Worm (Caenorhabditis elegans) whole organism, late embryonic: ENCODE data around the gene F21C10.13.

Source experiments
- C38D4.7 ChIP-seq: fragments of 200-800 bp; sonication (Bioruptor generic); optimal IDR thresholded peaks from 2 replicates; lab custom pipeline; 2018; ENCODE audit warnings: mild to moderate bottlenecking, missing genetic modification characterization, moderate library complexity, missing compliant biosample characterization
- K02D7.2 ChIP-seq: sonication (generic microtip); optimal IDR thresholded peaks from 2 replicates; lab custom pipeline; 2017; ENCODE audit warnings: mild to moderate bottlenecking, missing genetic modification characterization, missing compliant biosample characterization
- T23F11.4 ChIP-seq: fragments of 200-800 bp; sonication (Bioruptor generic); optimal IDR thresholded peaks from 2 replicates; lab custom pipeline; 2018; ENCODE audit warnings: mild to moderate bottlenecking, missing genetic modification characterization, missing compliant biosample characterization
- Y22D7AL.16 ChIP-seq: sonication (generic microtip); optimal IDR thresholded peaks from 2 replicates; lab custom pipeline; 2016; ENCODE audit warnings: missing genetic modification characterization, missing compliant biosample characterization
- ama-1 ChIP-seq: fragments of 150-350 bp; optimal IDR thresholded peaks from 2 replicates; lab custom pipeline; 2014
- ceh-14 ChIP-seq: sonication (generic microtip); optimal IDR thresholded peaks from 2 replicates; lab custom pipeline; 2016; ENCODE audit warnings: missing genotype, missing genetic modification characterization, missing compliant biosample characterization
- ceh-18 ChIP-seq: sonication (generic microtip); optimal IDR thresholded peaks from 2 replicates; lab custom pipeline; 2016; ENCODE audit warnings: missing genetic modification characterization, missing compliant biosample characterization
- ceh-2 ChIP-seq: sonication (generic microtip); optimal IDR thresholded peaks from 2 replicates; lab custom pipeline; 2016; ENCODE audit warnings: missing genotype, missing genetic modification characterization, missing compliant biosample characterization
- ceh-24 ChIP-seq: sonication (generic microtip); optimal IDR thresholded peaks from 2 replicates; lab custom pipeline; 2016; ENCODE audit warnings: mild to moderate bottlenecking, missing genetic modification characterization, missing compliant biosample characterization
- ceh-30 ChIP-seq: fragments of 150-350 bp; optimal IDR thresholded peaks from 2 replicates; lab custom pipeline; 2014; ENCODE audit warnings: missing biosample characterization, missing genetic modification characterization
- ceh-34 ChIP-seq: sonication (generic microtip); optimal IDR thresholded peaks from 2 replicates; lab custom pipeline; 2016; ENCODE audit warnings: mild to moderate bottlenecking, missing genetic modification characterization, missing compliant biosample characterization
- ceh-6 ChIP-seq: fragments of 200-800 bp; sonication (Bioruptor generic); optimal IDR thresholded peaks from 2 replicates; lab custom pipeline; 2018; ENCODE audit warnings: mild to moderate bottlenecking, missing genetic modification characterization, missing compliant biosample characterization
- che-1 ChIP-seq: sonication (generic microtip); optimal IDR thresholded peaks from 2 replicates; lab custom pipeline; 2016; ENCODE audit warnings: mild to moderate bottlenecking, missing genetic modification characterization, missing compliant biosample characterization
- dve-1 ChIP-seq: sonication (generic microtip); optimal IDR thresholded peaks from 2 replicates; lab custom pipeline; 2017; ENCODE audit warnings: antibody characterized with exemption, mild to moderate bottlenecking, missing genetic modification characterization, missing compliant biosample characterization
- elt-2 ChIP-seq: sonication (generic microtip); optimal IDR thresholded peaks from 2 replicates; lab custom pipeline; 2016; ENCODE audit warnings: missing genetic modification reagents, missing genetic modification characterization, missing compliant biosample characterization
- fkh-6 ChIP-seq: sonication (generic microtip); optimal IDR thresholded peaks from 2 replicates; lab custom pipeline; 2016; ENCODE audit warnings: missing genetic modification characterization, missing compliant biosample characterization
- gmeb-2 ChIP-seq: sonication (generic microtip); optimal IDR thresholded peaks from 2 replicates; lab custom pipeline; 2016; ENCODE audit warnings: missing genetic modification characterization, inconsistent platforms, missing compliant biosample characterization
- hlh-15 ChIP-seq: sonication (generic microtip); optimal IDR thresholded peaks from 2 replicates; lab custom pipeline; 2016; ENCODE audit warnings: missing genetic modification characterization, missing compliant biosample characterization
- lim-6 ChIP-seq: sonication (generic microtip); optimal IDR thresholded peaks from 2 replicates; lab custom pipeline; 2016; ENCODE audit warnings: missing genetic modification characterization, missing compliant biosample characterization
- lin-11 ChIP-seq: fragments of 200-800 bp; sonication (Bioruptor generic); optimal IDR thresholded peaks from 2 replicates; lab custom pipeline; 2018; ENCODE audit warnings: mild to moderate bottlenecking, missing genetic modification characterization, missing compliant biosample characterization
- mec-3 ChIP-seq: sonication (generic microtip); optimal IDR thresholded peaks from 2 replicates; lab custom pipeline; 2016; ENCODE audit warnings: borderline replicate concordance, missing genetic modification characterization, missing compliant biosample characterization
- pax-1 ChIP-seq: fragments of 150-350 bp; optimal IDR thresholded peaks from 2 replicates; lab custom pipeline; 2014; ENCODE audit warnings: missing biosample characterization, missing genetic modification characterization
- pha-4 ChIP-seq: fragments of 150-350 bp; optimal IDR thresholded peaks from 2 replicates; lab custom pipeline; 2018; ENCODE audit warnings: missing biosample characterization, missing genetic modification reagents, missing genetic modification characterization
- pqm-1 ChIP-seq: sonication (generic microtip); optimal IDR thresholded peaks from 2 replicates; lab custom pipeline; 2016; ENCODE audit warnings: missing genetic modification characterization, missing compliant biosample characterization
- rnt-1 ChIP-seq: sonication (generic microtip); optimal IDR thresholded peaks from 2 replicates; lab custom pipeline; 2016; ENCODE audit warnings: missing genetic modification characterization, missing compliant biosample characterization
- sdc-2 ChIP-seq: sonication (generic microtip); optimal IDR thresholded peaks from 2 replicates; lab custom pipeline; 2016; ENCODE audit warnings: missing genotype, missing genetic modification characterization, missing compliant biosample characterization
- sox-4 ChIP-seq: sonication (generic microtip); optimal IDR thresholded peaks from 2 replicates; lab custom pipeline; 2017; ENCODE audit warnings: mild to moderate bottlenecking, missing genetic modification characterization, inconsistent platforms, missing compliant biosample characterization
- tbx-2 ChIP-seq: sonication (generic microtip); optimal IDR thresholded peaks from 2 replicates; lab custom pipeline; 2016; ENCODE audit warnings: missing genetic modification characterization, missing compliant biosample characterization
- ttx-3 ChIP-seq: sonication (generic microtip); optimal IDR thresholded peaks from 2 replicates; lab custom pipeline; 2016; ENCODE audit warnings: missing genetic modification reagents, missing genetic modification characterization, missing compliant biosample characterization
- unc-3 ChIP-seq, 2 experiments: fragments of 200-800 bp in 1 of 2; sonication (Bioruptor generic) in 1 of 2; sonication (generic microtip) in 1 of 2; conservative IDR thresholded peaks in 1 of 2; optimal IDR thresholded peaks in 1 of 2; 2 replicates each; pipeline versions ENCODE4 v1.3.6 to Lab custom; 2016 to 2022; ENCODE audit warnings: missing compliant biosample characterization in 2 of 2, missing genetic modification characterization in 2 of 2, missing genetic modification reagents in 1 of 2
- unc-86 ChIP-seq: sonication (generic microtip); optimal IDR thresholded peaks from 2 replicates; lab custom pipeline; 2016; ENCODE audit warnings: missing genetic modification characterization, missing compliant biosample characterization

F21C10.13 gene

DNA sequence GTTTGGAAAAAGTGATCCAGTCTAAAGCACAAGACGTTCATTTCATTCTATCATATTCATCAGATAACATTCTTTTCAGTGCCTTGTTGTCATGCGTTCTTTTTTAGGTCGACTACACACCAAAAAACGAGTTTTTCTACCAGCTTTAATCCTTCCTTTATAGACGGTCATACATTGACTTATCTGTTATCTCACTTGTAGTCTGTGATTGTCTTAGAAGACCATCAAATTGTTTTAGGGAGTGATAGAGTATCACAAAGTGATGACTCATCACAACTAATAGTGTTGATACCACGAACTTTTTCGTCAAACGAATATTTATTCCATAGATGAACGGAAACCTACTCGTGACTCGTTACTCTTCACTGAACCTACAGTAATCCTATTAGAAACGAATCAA, 36.3 kb upstream of the F21C10.13 start:
- TF ChIP-seq ceh-2 (tag; lab: Kevin White, UChicago), result no peak

DNA sequence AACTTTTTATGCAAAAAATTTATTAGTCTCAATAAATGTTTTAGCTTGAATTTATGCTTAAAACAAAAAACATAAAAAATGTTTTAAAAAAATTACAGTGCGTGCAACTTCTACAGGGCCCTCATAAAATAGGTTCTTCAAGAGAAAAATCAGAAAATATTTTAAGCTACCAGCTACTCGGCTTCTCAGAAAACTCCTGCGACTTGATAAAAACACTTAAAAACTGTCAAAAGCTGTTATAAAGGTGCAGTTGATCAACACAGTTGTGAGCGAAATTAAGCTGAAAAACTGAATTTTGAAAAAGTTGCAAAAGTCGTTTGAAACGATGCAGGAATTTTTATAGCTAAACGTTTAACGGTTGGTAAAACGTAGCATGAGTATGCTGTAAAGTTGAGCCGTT, 33.3 kb upstream of the F21C10.13 start:
- TF ChIP-seq rnt-1 (tag; lab: Kevin White, UChicago) (peak; percentile 14), ama-1 (lab: Kevin White, UChicago) (peak; percentile 69), gmeb-2 (tag; lab: Kevin White, UChicago) (peak; percentile 13), T23F11.4 (GFP tag; lab: Kevin White, UChicago) (peak; percentile 59), lim-6 (tag; lab: Kevin White, UChicago) (no peak), ceh-14 (no peak), ceh-24 (tag; lab: Kevin White, UChicago) (peak; percentile 1), ceh-30 (peak; percentile 97)

DNA sequence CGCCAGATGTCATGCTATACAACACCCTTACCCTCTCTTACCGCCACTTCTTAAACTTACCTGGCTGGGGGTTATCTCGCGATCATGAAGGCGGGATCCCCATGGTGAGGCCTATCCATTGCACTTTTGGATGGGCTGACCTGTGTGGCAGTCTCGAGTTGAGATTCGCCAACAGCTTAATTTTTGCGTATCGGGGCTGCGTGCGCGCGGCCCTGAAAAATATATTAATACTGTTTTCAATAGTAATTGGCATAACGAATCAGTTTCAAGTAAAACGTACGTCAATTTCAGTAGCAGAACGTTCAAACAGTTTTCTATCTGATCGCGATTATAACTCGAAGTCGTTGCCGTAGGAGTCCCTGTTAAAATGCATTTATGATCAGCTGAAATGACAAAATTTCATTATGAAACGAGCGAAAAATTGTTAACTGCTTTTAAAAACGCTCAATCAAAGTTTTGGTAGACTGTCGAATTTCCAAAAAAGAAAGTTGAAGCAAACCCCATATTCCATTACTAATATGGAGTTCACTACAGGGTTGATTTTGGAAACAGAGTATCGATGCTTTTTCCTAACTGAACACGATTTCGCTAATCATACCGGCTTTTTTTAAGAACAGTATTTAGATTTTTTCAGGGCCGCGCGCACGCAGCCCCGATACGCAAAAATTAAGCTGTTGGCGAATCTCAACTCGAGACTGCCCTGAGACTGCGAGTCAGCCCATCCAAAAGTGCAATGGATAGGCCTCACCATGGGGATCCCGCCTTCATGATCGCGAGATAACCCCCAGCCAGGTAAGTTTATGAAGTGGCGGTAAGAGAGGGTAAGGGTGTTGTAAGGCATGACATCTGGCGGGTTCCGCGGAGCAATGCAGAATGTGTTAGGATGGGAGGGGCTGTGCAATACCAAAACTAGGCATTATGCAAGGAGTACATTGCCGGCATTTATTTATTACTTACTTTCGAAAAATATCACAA, 31.0 kb upstream of the F21C10.13 start:
- TF ChIP-seq ceh-30, result peak; percentile 35

DNA sequence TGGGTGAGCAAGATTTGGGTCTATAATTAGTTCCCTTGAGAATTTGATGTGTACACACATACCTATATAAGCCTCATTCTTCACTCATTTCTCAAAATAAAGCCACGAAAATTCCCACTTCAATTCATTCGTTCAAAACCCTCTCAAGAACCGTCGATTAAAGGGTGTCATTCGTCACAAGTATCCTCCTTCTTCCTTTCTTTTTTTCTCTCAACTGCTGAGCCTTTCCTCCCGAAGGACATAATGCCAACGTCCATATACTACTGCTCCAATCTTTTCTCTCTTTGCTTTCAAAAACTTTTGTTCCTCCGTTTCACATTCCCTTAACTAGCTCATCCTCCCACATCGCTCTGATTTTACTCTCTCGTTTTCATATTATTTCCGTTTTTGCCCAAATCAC, 29.9 kb upstream of the F21C10.13 start, which contains the start of gene T27E4.1:
TSS of gene T27E4.1 (plus strand) at position 137 of the 400 bp plus-strand sequence.
- no peak for TF ChIP-seq pqm-1 (tag; lab: Kevin White, UChicago)
- TF ChIP-seq dve-1 (tag; lab: Kevin White, UChicago), result no peak
- no peak for TF ChIP-seq elt-2 (tag; lab: Kevin White, UChicago)
- no peak for TF ChIP-seq C38D4.7 (GFP tag; lab: Kevin White, UChicago)
- TF ChIP-seq mec-3, result no peak
- no peak for TF ChIP-seq fkh-6
- TF ChIP-seq pha-4 (tag; lab: Kevin White, UChicago), result no peak

DNA sequence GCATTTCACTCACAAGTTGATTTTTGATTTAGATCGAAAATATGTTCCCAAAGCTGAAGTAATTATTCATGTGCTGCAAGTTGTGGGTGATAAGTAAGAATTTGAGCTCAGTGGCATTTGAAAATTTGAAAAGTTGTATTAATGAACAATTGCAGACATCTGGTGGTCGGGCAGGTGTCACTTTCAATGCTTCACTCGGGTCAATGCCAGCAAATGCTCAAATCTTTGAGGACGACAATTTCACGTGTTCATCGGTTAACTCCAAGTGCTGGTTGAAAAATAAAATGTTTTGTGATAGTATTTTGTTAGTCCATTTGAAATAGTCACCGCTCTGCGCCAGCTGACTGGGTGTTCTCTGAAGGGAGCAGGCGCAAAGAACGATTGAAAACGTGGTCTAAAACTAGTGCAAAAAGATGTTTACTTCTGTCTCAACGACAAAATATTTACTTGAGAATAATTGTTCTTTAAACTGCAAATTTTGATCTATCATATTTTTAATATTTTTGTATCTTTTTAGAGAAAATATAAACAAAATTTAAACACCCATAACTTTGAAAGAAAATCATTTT, 28.0 kb upstream of the F21C10.13 start:
- TF ChIP-seq hlh-15 (tag; lab: Kevin White, UChicago), result no peak
- no peak for TF ChIP-seq ttx-3
- no peak for TF ChIP-seq unc-3 (GFP tag; conservative IDR thresholded peaks at IDR 0.05; lab: Robert Waterston, UW)
- no peak for TF ChIP-seq unc-3 (tag; optimal IDR thresholded peaks at IDR 0.05; lab: Kevin White, UChicago)
- no peak for TF ChIP-seq lin-11 (tag; lab: Kevin White, UChicago)
- no peak for TF ChIP-seq tbx-2 (tag; lab: Kevin White, UChicago)
- TF ChIP-seq K02D7.2 (tag; lab: Kevin White, UChicago), result no peak
- TF ChIP-seq elt-2 (tag; lab: Kevin White, UChicago), result no peak

DNA sequence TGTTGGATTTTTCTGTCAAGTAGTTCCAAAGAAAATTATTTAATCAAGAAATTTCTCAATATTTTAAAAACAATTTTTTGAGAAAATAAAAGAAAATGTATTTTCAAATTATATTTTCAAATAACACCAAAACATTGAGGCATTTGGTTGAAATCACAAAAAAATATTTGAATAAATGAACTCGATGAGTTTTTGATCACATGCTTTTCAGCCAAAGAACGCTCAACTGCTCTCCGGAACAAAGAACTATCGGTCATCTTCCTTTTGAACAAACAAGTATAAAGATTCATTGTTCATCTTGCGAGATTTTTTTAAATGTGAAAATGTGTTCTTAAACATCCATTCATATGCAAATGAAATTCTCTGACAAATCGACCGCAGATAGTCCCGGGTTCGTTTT, 27.1 kb upstream of the F21C10.13 start:
- TF ChIP-seq Y22D7AL.16 (tag; lab: Kevin White, UChicago), result no peak
- TF ChIP-seq ceh-6 (GFP tag; lab: Kevin White, UChicago), result no peak
- TF ChIP-seq che-1 (tag; lab: Kevin White, UChicago), result no peak
- TF ChIP-seq pqm-1 (tag; lab: Kevin White, UChicago), result no peak
- no peak for TF ChIP-seq sdc-2 (tag; lab: Kevin White, UChicago)
- no peak for TF ChIP-seq ceh-18 (tag; lab: Kevin White, UChicago)
- TF ChIP-seq unc-86 (tag; lab: Kevin White, UChicago), result no peak
- no peak for TF ChIP-seq ceh-34
- TF ChIP-seq ttx-3, result no peak
- no peak for TF ChIP-seq sox-4 (tag; lab: Kevin White, UChicago)
- no peak for TF ChIP-seq elt-2 (tag; lab: Kevin White, UChicago)
- TF ChIP-seq pax-1, result no peak
- no peak for TF ChIP-seq T23F11.4 (GFP tag; lab: Kevin White, UChicago)
